ENCODE assay signal across 2 worm cellular contexts in genomic region chrIV:7039476-7040261, ce11.
A peak's percentile ranks its signal among the peaks of the same experiment; 100 is the strongest.
TF ChIP-seq lines count a peak whose summit lies in the region.

TSS of gene cogc-2 (minus strand) at chrIV:7039580.
TSS of gene klp-18 (plus strand) at chrIV:7040211.

TF ChIP-seq in whole organism, L1 larva, 84 proteins besides CTCF, POLR2A, EP300 and RAD21 (continued from another document):
- no peak for TF ChIP-seq egl-27 (tag; optimal IDR thresholded peaks at IDR 0.05; lab: Kevin White, UChicago)
- peak; percentile 90 for TF ChIP-seq nhr-71 (tag; optimal IDR thresholded peaks at IDR 0.05; lab: Kevin White, UChicago)
- TF ChIP-seq lin-13 (GFP tag; optimal IDR thresholded peaks at IDR 0.05; lab: Kevin White, UChicago), result peak; percentile 70
- peak; percentile 96 to 97 for TF ChIP-seq efl-1 (optimal IDR thresholded peaks at IDR 0.05; lab: Kevin White, UChicago)
- peak; percentile 95 to 99 for TF ChIP-seq efl-1 (GFP tag; optimal IDR thresholded peaks at IDR 0.05 in 1 of 2; lab: Kevin White, UChicago)
- peak; percentile 45 for TF ChIP-seq ceh-8 (GFP tag; optimal IDR thresholded peaks at IDR 0.05; lab: Kevin White, UChicago)
- TF ChIP-seq ceh-63 (GFP tag; optimal IDR thresholded peaks at IDR 0.05; lab: Kevin White, UChicago), result no peak
- peak; percentile 73 for TF ChIP-seq isw-1 (GFP tag; IDR thresholded peaks at IDR 0.05; lab: Robert Waterston, UW)
- TF ChIP-seq C04F5.9 (tag; optimal IDR thresholded peaks at IDR 0.05; lab: Kevin White, UChicago), result peak; percentile 52
- TF ChIP-seq lin-14 (GFP tag; optimal IDR thresholded peaks at IDR 0.05; lab: Kevin White, UChicago), result peak; percentile 83
- TF ChIP-seq nhr-19 (GFP tag; conservative IDR thresholded peaks at IDR 0.05; lab: Robert Waterston, UW), result peak; percentile 90
- peak; percentile 74 for TF ChIP-seq lir-3 (tag; optimal IDR thresholded peaks at IDR 0.05; lab: Kevin White, UChicago; ENCODE audit: poor library complexity)
- peak; percentile 85 for TF ChIP-seq dsc-1 (tag; optimal IDR thresholded peaks at IDR 0.05; lab: Kevin White, UChicago)
- TF ChIP-seq ceh-90 (tag; optimal IDR thresholded peaks at IDR 0.05; lab: Kevin White, UChicago), result peak; percentile 12
- TF ChIP-seq F16B12.6 (tag; optimal IDR thresholded peaks at IDR 0.05; lab: Kevin White, UChicago), result peak; percentile 50
- TF ChIP-seq ces-1 (GFP tag; optimal IDR thresholded peaks at IDR 0.05; lab: Kevin White, UChicago), result no peak
- peak; percentile 85 for TF ChIP-seq nhr-85 (tag; lab: Kevin White, UChicago)
- peak in 2 of 6 experiments; percentile 71 to 86 for TF ChIP-seq elt-3 (tag; optimal IDR thresholded peaks at IDR 0.05; lab: Kevin White, UChicago)
- TF ChIP-seq zip-4 (GFP tag; optimal IDR thresholded peaks at IDR 0.05; lab: Kevin White, UChicago), result peak; percentile 64
- TF ChIP-seq pqm-1 (tag; optimal IDR thresholded peaks at IDR 0.05; lab: Kevin White, UChicago), result no peak
- TF ChIP-seq lin-39 (tag; optimal IDR thresholded peaks at IDR 0.05; lab: Kevin White, UChicago), result peak; percentile 75
- peak; percentile 78 for TF ChIP-seq grh-1 (GFP tag; IDR thresholded peaks at IDR 0.05; lab: Robert Waterston, UW)
- peak; percentile 85 for TF ChIP-seq tbx-2 (tag; optimal IDR thresholded peaks at IDR 0.05; lab: Kevin White, UChicago)
- TF ChIP-seq ztf-4 (tag; optimal IDR thresholded peaks at IDR 0.05; lab: Kevin White, UChicago), result peak; percentile 62

TF ChIP-seq in whole organism, young adult, 124 proteins besides CTCF, POLR2A, EP300 and RAD21 (continued from another document):
- TF ChIP-seq mes-4 (tag; optimal IDR thresholded peaks at IDR 0.05; lab: Kevin White, UChicago) (no peak), F22D6.2 (tag; optimal IDR thresholded peaks at IDR 0.05; lab: Kevin White, UChicago) (no peak), pha-4 (tag; optimal IDR thresholded peaks at IDR 0.05; lab: Kevin White, UChicago) (peak; percentile 67), hlh-26 (GFP tag; conservative IDR thresholded peaks at IDR 0.05; lab: Robert Waterston, UW) (no peak), dpl-1 (GFP tag; optimal IDR thresholded peaks at IDR 0.05; lab: Kevin White, UChicago) (peak; percentile 84), Y67H2A.10 (GFP tag; conservative IDR thresholded peaks at IDR 0.05; lab: Robert Waterston, UW) (no peak), lin-40 (tag; optimal IDR thresholded peaks at IDR 0.05; lab: Kevin White, UChicago) (peak; percentile 62), snpc-4 (GFP tag; optimal IDR thresholded peaks at IDR 0.05; lab: Kevin White, UChicago) (peak; percentile 57), snpc-4 (tag; optimal IDR thresholded peaks at IDR 0.05; lab: Kevin White, UChicago) (peak; percentile 2 to 89 (median 82)), aptf-3 (GFP tag; IDR thresholded peaks at IDR 0.05; lab: Robert Waterston, UW) (no peak), ztf-6 (GFP tag; IDR thresholded peaks at IDR 0.05; lab: Robert Waterston, UW) (no peak), rec-8 (tag; optimal IDR thresholded peaks at IDR 0.05; lab: Kevin White, UChicago) (no peak), B0336.3 (GFP tag; IDR thresholded peaks at IDR 0.05; lab: Robert Waterston, UW) (peak; percentile 88), snpc-3.4 (tag; optimal IDR thresholded peaks at IDR 0.05; lab: Kevin White, UChicago) (peak; percentile 66), F57C9.4 (tag; optimal IDR thresholded peaks at IDR 0.05; lab: Kevin White, UChicago) (no peak), F33H1.4 (GFP tag; IDR thresholded peaks at IDR 0.05; lab: Robert Waterston, UW) (peak; percentile 99), mcd-1 (GFP tag; IDR thresholded peaks at IDR 0.05; lab: Robert Waterston, UW) (peak; percentile 93), attf-3 (GFP tag; conservative IDR thresholded peaks at IDR 0.05; lab: Robert Waterston, UW) (0 out of 2 replicates have a peak, but pooled peaks have one; percentile 32)
